Worm (Caenorhabditis elegans): ENCODE measurements around the gene cat-2.

cat-2 gene

DNA sequence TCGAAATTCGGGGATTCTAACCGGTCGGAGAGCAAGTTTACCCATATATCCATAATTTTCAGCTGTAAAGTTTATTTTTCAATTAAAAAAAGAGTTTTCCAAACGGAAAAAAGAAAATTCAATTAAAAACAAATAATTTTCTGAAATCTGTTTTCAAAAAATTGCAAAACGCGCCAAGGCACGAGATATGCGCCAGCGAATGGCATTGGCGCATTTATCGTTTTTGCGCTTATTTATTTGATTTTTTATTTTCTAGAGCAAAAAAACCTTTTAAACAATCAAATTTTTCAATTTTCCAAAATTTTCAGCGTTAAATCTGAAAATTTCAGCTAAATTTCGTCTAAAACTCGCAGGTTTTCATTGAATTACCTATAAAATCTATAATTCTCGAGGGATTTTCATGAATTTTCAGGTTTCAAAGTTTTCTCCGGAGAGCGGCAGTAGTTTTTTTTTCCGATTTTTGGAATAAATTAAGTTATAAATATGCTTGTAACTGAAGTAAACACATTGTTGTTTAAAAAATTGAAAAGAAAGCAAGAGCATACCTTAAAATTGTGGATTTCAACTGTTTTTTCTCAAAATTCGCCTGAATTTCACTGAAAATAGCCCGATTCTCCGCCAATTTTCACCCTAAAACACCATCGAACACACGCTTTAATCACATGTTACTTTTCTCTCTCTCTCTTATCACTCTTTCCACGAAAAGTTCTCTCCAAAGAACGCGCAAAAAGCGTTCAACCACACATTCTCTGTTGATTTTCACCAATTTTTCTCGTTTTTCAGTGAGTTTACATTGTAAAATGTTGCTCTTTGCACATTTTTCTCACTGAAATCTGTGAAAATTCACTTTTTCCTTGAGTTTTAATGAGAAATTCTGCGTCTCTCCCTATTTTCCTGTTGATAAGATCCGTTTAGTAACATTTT, 28.3 kb downstream of the cat-2 start, which contains the start of gene B0432.10 (continued):
- TF ChIP-seq lsy-2 (tag; optimal IDR thresholded peaks at IDR 0.05) (peak in 1 of 2 experiments; percentile 91), nhr-102 (tag; optimal IDR thresholded peaks at IDR 0.05) (peak; percentile 33), nhr-76 (tag; optimal IDR thresholded peaks at IDR 0.05) (no peak), nhr-28 (tag; optimal IDR thresholded peaks at IDR 0.05) (peak; percentile 57), T20F7.1 (GFP tag; optimal IDR thresholded peaks at IDR 0.05) (peak; percentile 85), nhr-25 (tag; optimal IDR thresholded peaks at IDR 0.05; ENCODE audit: borderline replicate concordance, insufficient read depth) (no peak), mes-2 (tag; optimal IDR thresholded peaks at IDR 0.05; ENCODE audit: poor library complexity, severe bottlenecking) (peak; percentile 91), F10B5.3 (tag; optimal IDR thresholded peaks at IDR 0.05) (peak; percentile 51), sdz-12 (GFP tag; optimal IDR thresholded peaks at IDR 0.05) (no peak), nhr-11 (tag; optimal IDR thresholded peaks at IDR 0.05) (peak; percentile 25), egl-27 (tag; optimal IDR thresholded peaks at IDR 0.05) (no peak), hlh-11 (tag; optimal IDR thresholded peaks at IDR 0.05) (peak; percentile 64), nhr-237 (tag; optimal IDR thresholded peaks at IDR 0.05) (no peak), rbr-2 (tag; optimal IDR thresholded peaks at IDR 0.05) (peak; percentile 64), unc-130 (GFP tag; optimal IDR thresholded peaks at IDR 0.05) (no peak), ztf-7 (tag; optimal IDR thresholded peaks at IDR 0.05) (peak; percentile 51), mep-1 (tag; optimal IDR thresholded peaks at IDR 0.05) (peak; percentile 79), ceh-28 (tag; optimal IDR thresholded peaks at IDR 0.05) (no peak), ztf-11 (tag; optimal IDR thresholded peaks at IDR 0.05) (no peak), daf-19 (GFP tag; conservative IDR thresholded peaks at IDR 0.05) (0 out of 2 replicates have a peak, but pooled peaks have one; percentile 20), hmg-1.1 (GFP tag; IDR thresholded peaks at IDR 0.05) (peak; percentile 42; the same call in 1 of the 2 replicates), set-16 (GFP tag; IDR thresholded peaks at IDR 0.05) (no peak), zip-2 (tag; optimal IDR thresholded peaks at IDR 0.05) (no peak), nhr-77 (tag; optimal IDR thresholded peaks at IDR 0.05) (peak; percentile 51), F37D6.2 (tag; optimal IDR thresholded peaks at IDR 0.05) (peak; percentile 46), daf-16 (GFP tag; optimal IDR thresholded peaks at IDR 0.05) (no peak), daf-16 (tag; optimal IDR thresholded peaks at IDR 0.05) (peak; percentile 45), nhr-6 (tag; optimal IDR thresholded peaks at IDR 0.05) (peak; percentile 20), F44E2.7 (GFP tag; IDR thresholded peaks at IDR 0.05) (no peak), tra-1 (GFP tag; IDR thresholded peaks at IDR 0.05) (no peak), F49E8.2 (tag; optimal IDR thresholded peaks at IDR 0.05; ENCODE audit: borderline replicate concordance) (no peak), T26A8.4 (GFP tag; IDR thresholded peaks at IDR 0.05) (peak; percentile 69; the same call in 1 of the 2 replicates), hlh-30 (tag; optimal IDR thresholded peaks at IDR 0.05; ENCODE audit: insufficient read depth) (peak; percentile 65), spr-3 (GFP tag; optimal IDR thresholded peaks at IDR 0.05) (peak; percentile 11)

DNA sequence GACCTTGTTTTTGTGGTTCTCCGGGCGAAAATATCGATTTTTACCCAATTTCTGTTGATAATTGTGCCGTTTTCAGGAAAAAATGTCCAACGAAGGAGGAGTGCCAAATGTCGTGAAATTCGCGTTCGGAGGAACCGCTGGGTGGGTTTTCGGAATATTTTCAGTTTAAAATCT, 28.8 kb downstream of the cat-2 start, which contains the start of gene misc-1:
Gene misc-1 (plus strand): TSS at position 75 of the 174 bp plus-strand sequence.
- TF ChIP-seq arid-1 (GFP tag; conservative IDR thresholded peaks at IDR 0.05) (no peak), fos-1 (tag; optimal IDR thresholded peaks at IDR 0.05) (no peak), ama-1 (optimal IDR thresholded peaks at IDR 0.05) (no peak), T20F7.1 (GFP tag; optimal IDR thresholded peaks at IDR 0.05) (no peak), dmd-6 (GFP tag; IDR thresholded peaks at IDR 0.05) (no peak), vab-7 (GFP tag; IDR thresholded peaks at IDR 0.05) (no peak), spr-1 (tag; optimal IDR thresholded peaks at IDR 0.05) (no peak), ztf-7 (tag; optimal IDR thresholded peaks at IDR 0.05) (no peak), ceh-32 (tag; optimal IDR thresholded peaks at IDR 0.05; ENCODE audit: poor library complexity) (no peak), Y5F2A.4 (GFP tag; optimal IDR thresholded peaks at IDR 0.05) (no peak), saeg-2 (GFP tag; IDR thresholded peaks at IDR 0.05) (no peak), dmd-8 (GFP tag; IDR thresholded peaks at IDR 0.05) (no peak), gei-8 (GFP tag; optimal IDR thresholded peaks at IDR 0.05) (no peak), zfp-3 (GFP tag; conservative IDR thresholded peaks at IDR 0.05) (no peak), mxl-2 (GFP tag; conservative IDR thresholded peaks at IDR 0.05) (no peak)
